Worm (Caenorhabditis elegans) whole organism, early embryonic: Measurements from ENCODE around the gene F52E1.5.

Source experiments
- B0310.2 ChIP-seq: sonication (generic microtip); optimal IDR thresholded peaks from 2 replicates; lab custom pipeline; 2016; ENCODE audit warnings: mild to moderate bottlenecking, missing genetic modification characterization, missing compliant biosample characterization
- F13C5.2 ChIP-seq: sonication (generic microtip); optimal IDR thresholded peaks from 2 replicates; lab custom pipeline; 2017; ENCODE audit warnings: mild to moderate bottlenecking, missing genetic modification characterization, inconsistent platforms, missing compliant biosample characterization
- aly-1 ChIP-seq: sonication (generic microtip); optimal IDR thresholded peaks from 2 replicates; lab custom pipeline; 2016; ENCODE audit warnings: missing genetic modification characterization, missing compliant biosample characterization
- ama-1 ChIP-seq: fragments of 150-350 bp; optimal IDR thresholded peaks from 2 replicates; lab custom pipeline; 2014
- ceh-13 ChIP-seq: fragments of 200-800 bp; sonication (Bioruptor generic); optimal IDR thresholded peaks from 2 replicates; lab custom pipeline; 2018; ENCODE audit warnings: mild to moderate bottlenecking, missing genetic modification characterization, missing compliant biosample characterization
- ceh-36 ChIP-seq: sonication (generic microtip); optimal IDR thresholded peaks from 2 replicates; lab custom pipeline; 2016; ENCODE audit warnings: missing genetic modification characterization, inconsistent platforms, missing compliant biosample characterization
- ets-7 ChIP-seq: sonication (generic microtip); optimal IDR thresholded peaks from 2 replicates; lab custom pipeline; 2016; ENCODE audit warnings: missing genotype, missing genetic modification characterization, missing compliant biosample characterization
- flt-1 ChIP-seq: fragments of 200-800 bp; sonication (Bioruptor generic); IDR thresholded peaks from 2 replicates; pipeline ENCODE4 v1.3.6; 2022; ENCODE audit warnings: missing genetic modification characterization, missing compliant biosample characterization
- hmbx-1 ChIP-seq: sonication (generic microtip); optimal IDR thresholded peaks from 2 replicates; lab custom pipeline; 2016; ENCODE audit warnings: mild to moderate bottlenecking, missing genetic modification characterization, missing compliant biosample characterization
- hmg-4 ChIP-seq: fragments of 200-800 bp; sonication (Bioruptor generic); optimal IDR thresholded peaks from 2 replicates; lab custom pipeline; 2018; ENCODE audit warnings: mild to moderate bottlenecking, missing genetic modification characterization, missing compliant biosample characterization
- hnd-1 ChIP-seq: sonication (generic microtip); optimal IDR thresholded peaks from 2 replicates; lab custom pipeline; 2016; ENCODE audit warnings: missing genetic modification characterization, missing compliant biosample characterization
- pes-1 ChIP-seq: fragments of 200-800 bp; sonication (Bioruptor generic); IDR thresholded peaks from 2 replicates; pipeline ENCODE4 v1.3.6; 2022; ENCODE audit warnings: missing genetic modification reagents, missing genetic modification characterization, missing compliant biosample characterization
- scrt-1 ChIP-seq: fragments of 200-800 bp; sonication (Bioruptor generic); IDR thresholded peaks from 2 replicates; pipeline ENCODE4 v1.3.6; 2022; ENCODE audit warnings: missing genetic modification characterization, missing compliant biosample characterization
- sea-1 ChIP-seq: fragments of 200-800 bp; sonication (Bioruptor generic); conservative IDR thresholded peaks from 2 replicates; pipeline ENCODE4 v1.3.6; 2022; ENCODE audit warnings: missing genetic modification characterization, missing compliant biosample characterization
- tbx-11 ChIP-seq: fragments of 200-800 bp; sonication (Bioruptor generic); IDR thresholded peaks from 2 replicates; pipeline ENCODE4 v1.3.6; 2022; ENCODE audit warnings: missing genetic modification characterization, missing compliant biosample characterization
- tbx-37 ChIP-seq: fragments of 200-800 bp; sonication (Bioruptor generic); conservative IDR thresholded peaks from 2 replicates; pipeline ENCODE4 v1.3.6; 2022; ENCODE audit warnings: missing genetic modification reagents, missing genetic modification characterization, missing compliant biosample characterization
- tra-4 ChIP-seq: sonication (generic microtip); optimal IDR thresholded peaks from 2 replicates; lab custom pipeline; 2017; ENCODE audit warnings: missing genetic modification characterization, missing compliant biosample characterization

The F52E1.5 gene

ce11 chrV:8351371-8351770, 27.9 kb upstream of the F52E1.5 start, which contains the start of gene srsx-22:
Gene srsx-22, plus strand, starts transcription at chrV:8351671.
- TF ChIP-seq ama-1, result no peak
- no peak for TF ChIP-seq B0310.2 (tag; lab: Kevin White, UChicago)
- TF ChIP-seq tra-4 (tag; lab: Kevin White, UChicago), result no peak
- TF ChIP-seq hmbx-1 (tag; lab: Kevin White, UChicago), result no peak
- TF ChIP-seq hnd-1 (tag; lab: Kevin White, UChicago), result no peak
- TF ChIP-seq flt-1 (GFP tag; lab: Robert Waterston, UW), result no peak
- TF ChIP-seq tbx-11 (GFP tag; lab: Robert Waterston, UW), result no peak
- TF ChIP-seq F13C5.2 (tag; lab: Kevin White, UChicago), result no peak
- TF ChIP-seq sea-1 (GFP tag; lab: Robert Waterston, UW), result no peak
- TF ChIP-seq aly-1 (tag; lab: Kevin White, UChicago), result no peak
- no peak for TF ChIP-seq pes-1 (GFP tag; lab: Robert Waterston, UW)
- TF ChIP-seq scrt-1 (GFP tag; lab: Robert Waterston, UW), result no peak
- no peak for TF ChIP-seq ets-7 (tag; lab: Kevin White, UChicago)
- TF ChIP-seq ceh-36 (tag; lab: Kevin White, UChicago), result no peak
- no peak for TF ChIP-seq tbx-37
- no peak for TF ChIP-seq hmg-4
- no peak for TF ChIP-seq ceh-13

- TF ChIP-seq hmbx-1 (tag; lab: Kevin White, UChicago) (no peak), ceh-36 (tag; lab: Kevin White, UChicago) (no peak), ets-7 (tag; lab: Kevin White, UChicago) (no peak), B0310.2 (tag; lab: Kevin White, UChicago) (no peak), tbx-37 (no peak), sea-1 (GFP tag; lab: Robert Waterston, UW) (no peak), flt-1 (GFP tag; lab: Robert Waterston, UW) (no peak), hnd-1 (tag; lab: Kevin White, UChicago) (no peak), ama-1 (no peak), scrt-1 (GFP tag; lab: Robert Waterston, UW) (no peak)
These were observed 23.7 kb upstream of the F52E1.5 start, which contains the start of gene mom-2 for ce11 chrV:8355435-8356212. Gene mom-2, plus strand, starts transcription at chrV:8355988.

- TF ChIP-seq tra-4 (tag; lab: Kevin White, UChicago), result no peak
- TF ChIP-seq ceh-13, result no peak
- no peak for TF ChIP-seq ets-7 (tag; lab: Kevin White, UChicago)
- TF ChIP-seq B0310.2 (tag; lab: Kevin White, UChicago), result no peak
These were observed 21.6 kb upstream of the F52E1.5 start for ce11 chrV:8357756-8358155.

ce11 chrV:8358702-8359101, 20.6 kb upstream of the F52E1.5 start:
- TF ChIP-seq ceh-36 (tag; lab: Kevin White, UChicago) (no peak), scrt-1 (GFP tag; lab: Robert Waterston, UW) (no peak), tbx-37 (no peak), ceh-13 (no peak), hmg-4 (no peak), hmbx-1 (tag; lab: Kevin White, UChicago) (no peak), B0310.2 (tag; lab: Kevin White, UChicago) (no peak), ama-1 (no peak), aly-1 (tag; lab: Kevin White, UChicago) (no peak), tra-4 (tag; lab: Kevin White, UChicago) (no peak), F13C5.2 (tag; lab: Kevin White, UChicago) (no peak), hnd-1 (tag; lab: Kevin White, UChicago) (no peak), flt-1 (GFP tag; lab: Robert Waterston, UW) (no peak), ets-7 (tag; lab: Kevin White, UChicago) (no peak), tbx-11 (GFP tag; lab: Robert Waterston, UW) (no peak), sea-1 (GFP tag; lab: Robert Waterston, UW) (no peak), pes-1 (GFP tag; lab: Robert Waterston, UW) (no peak)

- TF ChIP-seq F13C5.2 (tag; lab: Kevin White, UChicago) (no peak), scrt-1 (GFP tag; lab: Robert Waterston, UW) (no peak), tra-4 (tag; lab: Kevin White, UChicago) (no peak), ets-7 (tag; lab: Kevin White, UChicago) (no peak), aly-1 (tag; lab: Kevin White, UChicago) (no peak), ceh-13 (no peak)
These were observed 20.2 kb upstream of the F52E1.5 start, which contains the start of gene mpdu-1 for ce11 chrV:8359113-8359564. Gene mpdu-1, minus strand, starts transcription at chrV:8359163.

ce11 chrV:8359792-8360191, 19.5 kb upstream of the F52E1.5 start, which contains the start of gene F38E1.6:
Gene F38E1.6, plus strand, starts transcription at chrV:8360092.
- TF ChIP-seq scrt-1 (GFP tag; lab: Robert Waterston, UW) (no peak), ceh-13 (no peak), tbx-11 (GFP tag; lab: Robert Waterston, UW) (no peak), pes-1 (GFP tag; lab: Robert Waterston, UW) (no peak), hnd-1 (tag; lab: Kevin White, UChicago) (no peak), sea-1 (GFP tag; lab: Robert Waterston, UW) (no peak), F13C5.2 (tag; lab: Kevin White, UChicago) (no peak), ama-1 (no peak), hmg-4 (no peak), ets-7 (tag; lab: Kevin White, UChicago) (no peak), tra-4 (tag; lab: Kevin White, UChicago) (no peak), tbx-37 (no peak), aly-1 (tag; lab: Kevin White, UChicago) (no peak), B0310.2 (tag; lab: Kevin White, UChicago) (no peak), hmbx-1 (tag; lab: Kevin White, UChicago) (no peak)

ce11 chrV:8370705-8371104, 8.6 kb upstream of the F52E1.5 start, which contains the start of gene gpa-2:
Gene gpa-2, plus strand, starts transcription at chrV:8371005.
- TF ChIP-seq tbx-11 (GFP tag; lab: Robert Waterston, UW) (no peak), flt-1 (GFP tag; lab: Robert Waterston, UW) (no peak), pes-1 (GFP tag; lab: Robert Waterston, UW) (no peak), tra-4 (tag; lab: Kevin White, UChicago) (no peak), hmg-4 (no peak), ceh-36 (tag; lab: Kevin White, UChicago) (no peak), B0310.2 (tag; lab: Kevin White, UChicago) (no peak), F13C5.2 (tag; lab: Kevin White, UChicago) (no peak), aly-1 (tag; lab: Kevin White, UChicago) (no peak), ets-7 (tag; lab: Kevin White, UChicago) (no peak), hmbx-1 (tag; lab: Kevin White, UChicago) (no peak), scrt-1 (GFP tag; lab: Robert Waterston, UW) (no peak), ama-1 (no peak), sea-1 (GFP tag; lab: Robert Waterston, UW) (no peak), tbx-37 (no peak)
